Fruit fly (Drosophila melanogaster): Measurements from ENCODE around the gene intr.

dm6 chr3R:28811677-28812465 is 21.5 kb downstream of the intr start, which contains the start of gene Prp39:
- TF ChIP-seq CTCF (optimal IDR thresholded peaks at IDR 0.05) (no peak), CG8478 (optimal IDR thresholded peaks at IDR 0.05) (no peak)
